Fruit fly (Drosophila melanogaster): ENCODE measurements around the gene CG9917.

Gene CG9917

DNA sequence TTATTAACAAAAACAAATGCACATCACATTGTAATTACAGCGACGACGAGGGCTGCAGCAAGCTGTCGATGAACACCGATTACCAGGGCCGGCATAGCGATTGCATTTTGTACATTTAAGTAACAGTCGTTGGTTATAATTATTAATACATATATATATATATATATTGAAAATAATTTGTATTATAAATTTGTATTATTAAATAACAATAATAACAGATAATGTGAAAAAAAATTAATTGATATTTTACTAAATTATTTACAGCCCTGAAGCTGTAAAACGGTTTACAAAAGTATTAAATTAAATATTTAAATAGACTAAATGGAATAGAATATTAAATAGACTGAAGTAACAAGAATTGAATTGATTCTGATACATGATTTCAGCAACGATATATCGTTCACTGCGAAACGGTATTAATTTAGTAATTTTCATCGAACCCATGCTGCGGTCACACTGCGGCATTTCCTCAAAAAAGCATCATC is 47.1 kb downstream of the CG9917 start, which contains the start of the genes kat80 and Prosalpha4 (continued):
- no peak for TF ChIP-seq luna (GFP tag; optimal IDR thresholded peaks at IDR 0.05)
- TF ChIP-seq CG16815 (GFP tag; optimal IDR thresholded peaks at IDR 0.05): no peak
- no peak for TF ChIP-seq Ets65A (GFP tag)
- no peak for TF ChIP-seq grn (GFP tag; optimal IDR thresholded peaks at IDR 0.05)
- no peak for TF ChIP-seq tap (tag; optimal IDR thresholded peaks at IDR 0.05)
- TF ChIP-seq dati (GFP tag; IDR thresholded peaks at IDR 0.05): no peak
- no peak for TF ChIP-seq Dbx (GFP tag; IDR thresholded peaks at IDR 0.05)
- peak; percentile 32 for TF ChIP-seq unpg (GFP tag; optimal IDR thresholded peaks at IDR 0.05)
- TF ChIP-seq CG3407 (GFP tag; optimal IDR thresholded peaks at IDR 0.05): no peak
- no peak for TF ChIP-seq peb (GFP tag; IDR thresholded peaks at IDR 0.05)
- TF ChIP-seq mld (GFP tag; IDR thresholded peaks at IDR 0.05; ENCODE audit: partially characterized antibody): no peak
- no peak for TF ChIP-seq yki (optimal IDR thresholded peaks at IDR 0.05)
- TF ChIP-seq knrl (GFP tag; IDR thresholded peaks at IDR 0.05; ENCODE audit: partially characterized antibody): peak; percentile 74; the same call in 2 of the 3 replicates
- TF ChIP-seq croc (GFP tag; conservative IDR thresholded peaks at IDR 0.05): no peak
- no peak for TF ChIP-seq run (tag; optimal IDR thresholded peaks at IDR 0.05)
- TF ChIP-seq CG1832 (GFP tag; optimal IDR thresholded peaks at IDR 0.05): no peak
- no peak for TF ChIP-seq CG15073 (GFP tag; optimal IDR thresholded peaks at IDR 0.05)
- no peak for TF ChIP-seq wor (GFP tag; IDR thresholded peaks at IDR 0.05)
- no peak for TF ChIP-seq pnt (GFP tag; optimal IDR thresholded peaks at IDR 0.05)
- TF ChIP-seq chm (GFP tag; IDR thresholded peaks at IDR 0.05): no peak
- TF ChIP-seq HHEX (GFP tag; optimal IDR thresholded peaks at IDR 0.05): peak; percentile 42
- TF ChIP-seq gem (tag; optimal IDR thresholded peaks at IDR 0.05): peak; percentile 62
- TF ChIP-seq CG34376 (GFP tag; optimal IDR thresholded peaks at IDR 0.05): no peak
- no peak for TF ChIP-seq E2f1 (GFP tag; IDR thresholded peaks at IDR 0.05)
- TF ChIP-seq B-H2 (GFP tag; optimal IDR thresholded peaks at IDR 0.05): peak; percentile 59
- no peak for TF ChIP-seq C15 (GFP tag; IDR thresholded peaks at IDR 0.05)
- peak; percentile 43 for TF ChIP-seq NfI (GFP tag; optimal IDR thresholded peaks at IDR 0.05)
- TF ChIP-seq dpn (GFP tag; optimal IDR thresholded peaks at IDR 0.05): peak; percentile 13 to 43
- peak; percentile 28; the same call in 1 of the 2 replicates for TF ChIP-seq slbo (GFP tag; IDR thresholded peaks at IDR 0.05)
- TF ChIP-seq aop (GFP tag; IDR thresholded peaks at IDR 0.05): no peak
- no peak for TF ChIP-seq disco-r (GFP tag; optimal IDR thresholded peaks at IDR 0.05)
- TF ChIP-seq gsb (GFP tag; IDR thresholded peaks at IDR 0.05): no peak
- TF ChIP-seq CG13123 (GFP tag; optimal IDR thresholded peaks at IDR 0.05): no peak
- no peak for TF ChIP-seq tll (GFP tag; optimal IDR thresholded peaks at IDR 0.05)
- no peak for TF ChIP-seq Neu2 (GFP tag; optimal IDR thresholded peaks at IDR 0.05; ENCODE audit: borderline replicate concordance)
- no peak for TF ChIP-seq fu2 (GFP tag; optimal IDR thresholded peaks at IDR 0.05)
- no peak for TF ChIP-seq Side (GFP tag; optimal IDR thresholded peaks at IDR 0.05)
- TF ChIP-seq CG7839 (tag; optimal IDR thresholded peaks at IDR 0.05): peak; percentile 45
- TF ChIP-seq CG9215 (GFP tag; IDR thresholded peaks at IDR 0.05): no peak
- TF ChIP-seq Mes4 (GFP tag; optimal IDR thresholded peaks at IDR 0.05): no peak
- no peak for TF ChIP-seq Rx (GFP tag; IDR thresholded peaks at IDR 0.05)
- TF ChIP-seq crol (GFP tag; IDR thresholded peaks at IDR 0.05): no peak
- no peak for TF ChIP-seq en (GFP tag; optimal IDR thresholded peaks at IDR 0.05)
- TF ChIP-seq Dll (GFP tag; IDR thresholded peaks at IDR 0.05; ENCODE audit: partially characterized antibody): peak; percentile 65
- peak; percentile 55 for TF ChIP-seq CG34224 (GFP tag; IDR thresholded peaks at IDR 0.05; ENCODE audit: partially characterized antibody)
- TF ChIP-seq CG5180 (GFP tag; optimal IDR thresholded peaks at IDR 0.05): no peak
- TF ChIP-seq CkIIα-i1 (GFP tag; IDR thresholded peaks at IDR 0.05): no peak
- TF ChIP-seq D19B (GFP tag; optimal IDR thresholded peaks at IDR 0.05): no peak
- TF ChIP-seq onecut (GFP tag; IDR thresholded peaks at IDR 0.05): 0 out of 2 replicates have a peak, but pooled peaks have one; percentile 32
- TF ChIP-seq CG11723 (GFP tag; optimal IDR thresholded peaks at IDR 0.05): no peak
- TF ChIP-seq sqz (GFP tag; optimal IDR thresholded peaks at IDR 0.05): peak; percentile 18
- no peak for TF ChIP-seq CG9876 (GFP tag; optimal IDR thresholded peaks at IDR 0.05)
